Fruit fly (Drosophila melanogaster): ENCODE results near the gene CG33310.
A peak's percentile ranks its signal among the peaks of the same experiment; 100 is the strongest.

The CG33310 gene

dm6 chr2L:15056359-15057220 lies 29.9 kb downstream of the CG33310 start (continued):
- TF ChIP-seq CG4707 (GFP tag; optimal IDR thresholded peaks at IDR 0.05): peak; percentile 14
- TF ChIP-seq Bgb (GFP tag; IDR thresholded peaks at IDR 0.05; ENCODE audit: partially characterized antibody): 0 out of 2 replicates have a peak, but pooled peaks have one; percentile 14
- peak; percentile 74 for TF ChIP-seq CG4820 (GFP tag; optimal IDR thresholded peaks at IDR 0.05)
- TF ChIP-seq MTF-1 (GFP tag; optimal IDR thresholded peaks at IDR 0.05; ENCODE audit: borderline replicate concordance): peak; percentile 27
- TF ChIP-seq zfh2 (GFP tag; optimal IDR thresholded peaks at IDR 0.05): no peak
- peak; percentile 91 for TF ChIP-seq nmo (GFP tag; optimal IDR thresholded peaks at IDR 0.05)
- TF ChIP-seq dmrt11E (tag; optimal IDR thresholded peaks at IDR 0.05): peak; percentile 87
- peak; percentile 6 for TF ChIP-seq sug (tag; optimal IDR thresholded peaks at IDR 0.05)
- TF ChIP-seq sens (GFP tag): peak; percentile 94
- TF ChIP-seq CG17361 (GFP tag; IDR thresholded peaks at IDR 0.05): peak; percentile 95
- peak; percentile 32; the same call in 1 of the 2 replicates for TF ChIP-seq CG10366 (GFP tag; IDR thresholded peaks at IDR 0.05)
- peak; percentile 40; the same call in 1 of the 2 replicates for TF ChIP-seq CG31224 (GFP tag; IDR thresholded peaks at IDR 0.05)
- peak; percentile 47 for TF ChIP-seq Camta (GFP tag; optimal IDR thresholded peaks at IDR 0.05)
- TF ChIP-seq Trl (optimal IDR thresholded peaks at IDR 0.05): peak; percentile 66 to 94
- peak; percentile 20 for TF ChIP-seq Trl (GFP tag; optimal IDR thresholded peaks at IDR 0.05)
- TF ChIP-seq CG6175 (GFP tag; IDR thresholded peaks at IDR 0.05): 0 out of 3 replicates have a peak, but pooled peaks have one; percentile 21
- TF ChIP-seq Blimp-1 (GFP tag; optimal IDR thresholded peaks at IDR 0.05): peak; percentile 82
- peak; percentile 72 for TF ChIP-seq lab (GFP tag; optimal IDR thresholded peaks at IDR 0.05)
- no peak for TF ChIP-seq BEAF-32 (GFP tag; optimal IDR thresholded peaks at IDR 0.05)
- no peak for TF ChIP-seq bbx (GFP tag; IDR thresholded peaks at IDR 0.05; ENCODE audit: partially characterized antibody)
- TF ChIP-seq CG7963 (GFP tag; IDR thresholded peaks at IDR 0.05; ENCODE audit: partially characterized antibody): no peak
- peak; percentile 77 for TF ChIP-seq lmd (GFP tag; IDR thresholded peaks at IDR 0.05)
- TF ChIP-seq Hr51 (GFP tag; optimal IDR thresholded peaks at IDR 0.05): peak; percentile 46 to 84
- TF ChIP-seq pita (GFP tag; optimal IDR thresholded peaks at IDR 0.05): no peak
- TF ChIP-seq mam (GFP tag; optimal IDR thresholded peaks at IDR 0.05): peak; percentile 8
- peak; percentile 51 for TF ChIP-seq CG6765 (GFP tag; optimal IDR thresholded peaks at IDR 0.05)
- peak; percentile 65 for TF ChIP-seq ATbp (GFP tag; optimal IDR thresholded peaks at IDR 0.05)
- TF ChIP-seq CG31441 (GFP tag; IDR thresholded peaks at IDR 0.05): peak; percentile 89
- TF ChIP-seq ind (GFP tag; optimal IDR thresholded peaks at IDR 0.05): peak; percentile 72
- TF ChIP-seq gt (GFP tag; IDR thresholded peaks at IDR 0.05): peak; percentile 45; the same call in 1 of the 2 replicates
- TF ChIP-seq Med (GFP tag): peak; percentile 80
- TF ChIP-seq CG8359 (GFP tag; optimal IDR thresholded peaks at IDR 0.05; ENCODE audit: borderline replicate concordance): peak; percentile 52
- TF ChIP-seq fd102C (GFP tag; optimal IDR thresholded peaks at IDR 0.05): no peak
- TF ChIP-seq CG17328 (GFP tag; IDR thresholded peaks at IDR 0.05): peak; percentile 76
- no peak for TF ChIP-seq cad (GFP tag; optimal IDR thresholded peaks at IDR 0.05)
- peak; percentile 73; the same call in 1 of the 3 replicates for TF ChIP-seq CG3726 (GFP tag; IDR thresholded peaks at IDR 0.05)
- TF ChIP-seq peb (GFP tag; IDR thresholded peaks at IDR 0.05): peak; percentile 54
- peak in 1 of 3 experiments; percentile 88 for TF ChIP-seq lola (GFP tag; optimal IDR thresholded peaks at IDR 0.05)
- TF ChIP-seq CG13296 (GFP tag; optimal IDR thresholded peaks at IDR 0.05): peak; percentile 54
- TF ChIP-seq grn (GFP tag; optimal IDR thresholded peaks at IDR 0.05): peak; percentile 6
- TF ChIP-seq CG12236 (GFP tag; optimal IDR thresholded peaks at IDR 0.05): no peak
- no peak for TF ChIP-seq C15 (GFP tag; IDR thresholded peaks at IDR 0.05)
- TF ChIP-seq CG9817 (tag; optimal IDR thresholded peaks at IDR 0.05): peak; percentile 25
- peak; percentile 32 for TF ChIP-seq CG31388 (GFP tag; optimal IDR thresholded peaks at IDR 0.05)
- no peak for TF ChIP-seq unc-4 (GFP tag; IDR thresholded peaks at IDR 0.05; ENCODE audit: partially characterized antibody)
- peak; percentile 73 for TF ChIP-seq CG12659 (GFP tag; optimal IDR thresholded peaks at IDR 0.05)
- TF ChIP-seq Side (GFP tag; optimal IDR thresholded peaks at IDR 0.05): no peak
- TF ChIP-seq Deaf1 (tag; optimal IDR thresholded peaks at IDR 0.05): no peak
